Worm (Caenorhabditis elegans): ENCODE results near the gene C55A6.4.

The C55A6.4 gene

DNA sequence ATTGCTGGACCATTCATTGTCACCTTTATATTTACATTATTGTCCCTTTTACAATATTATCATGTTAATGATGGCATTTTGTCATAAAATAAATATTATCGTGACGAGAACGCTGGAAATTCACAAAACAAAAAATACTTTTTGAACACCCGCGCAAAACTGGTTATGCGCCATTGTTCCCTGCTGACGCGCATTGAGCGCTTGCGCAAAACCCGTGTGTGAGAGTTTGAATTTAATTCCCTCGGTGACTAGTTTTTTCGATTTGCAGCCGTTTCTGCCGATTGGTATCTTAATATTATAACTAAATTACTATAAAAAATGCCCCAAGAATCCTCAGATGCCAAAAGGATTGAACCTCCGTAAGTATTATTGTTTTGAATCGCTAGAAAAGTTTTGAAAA is 3.8 kb upstream of the C55A6.4 start, which contains the start of gene pafo-1 (continued):
- TF ChIP-seq unc-39 (tag; optimal IDR thresholded peaks at IDR 0.05) (no peak), nhr-11 (tag; optimal IDR thresholded peaks at IDR 0.05) (no peak), unc-62 (GFP tag; optimal IDR thresholded peaks at IDR 0.05) (no peak), elt-2 (tag; optimal IDR thresholded peaks at IDR 0.05) (peak; percentile 52), ama-1 (optimal IDR thresholded peaks at IDR 0.05) (no peak), fkh-10 (GFP tag; optimal IDR thresholded peaks at IDR 0.05) (peak; percentile 30), nfya-1 (tag; optimal IDR thresholded peaks at IDR 0.05; ENCODE audit: insufficient read depth) (peak; percentile 85), ceh-9 (tag; optimal IDR thresholded peaks at IDR 0.05) (no peak), eor-1 (tag; optimal IDR thresholded peaks at IDR 0.05) (no peak), pqm-1 (tag; optimal IDR thresholded peaks at IDR 0.05) (peak; percentile 23), hmg-11 (tag; optimal IDR thresholded peaks at IDR 0.05) (no peak), lsy-12 (tag; optimal IDR thresholded peaks at IDR 0.05) (peak; percentile 79), snpc-4 (tag; optimal IDR thresholded peaks at IDR 0.05) (peak; percentile 70), ceh-28 (tag; optimal IDR thresholded peaks at IDR 0.05) (peak; percentile 61), ztf-4 (tag; optimal IDR thresholded peaks at IDR 0.05) (no peak), nhr-237 (tag; optimal IDR thresholded peaks at IDR 0.05) (no peak), aly-2 (tag; optimal IDR thresholded peaks at IDR 0.05) (peak; percentile 73), ztf-11 (tag; optimal IDR thresholded peaks at IDR 0.05) (no peak), elt-1 (tag; optimal IDR thresholded peaks at IDR 0.05) (no peak), nhr-25 (tag; optimal IDR thresholded peaks at IDR 0.05) (peak; percentile 66), ZK546.5 (tag; optimal IDR thresholded peaks at IDR 0.05) (no peak)

DNA sequence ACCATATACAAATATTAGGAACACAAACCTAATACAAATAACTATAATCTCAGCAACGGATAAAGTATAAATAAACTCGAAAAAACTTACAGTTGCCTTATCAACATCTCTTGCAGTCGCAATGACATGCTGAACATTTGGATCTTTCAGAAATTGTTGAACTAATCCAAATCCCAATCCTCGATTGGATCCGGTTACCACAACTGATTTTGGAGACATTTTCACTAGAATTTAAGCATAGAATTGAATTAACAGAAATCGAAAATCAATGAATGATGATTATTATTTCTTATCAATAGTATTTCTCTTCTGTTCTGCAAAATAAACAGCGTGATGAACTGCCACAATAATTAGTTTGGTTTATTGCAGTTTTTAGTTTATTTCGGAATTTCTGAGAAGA is 2.5 kb upstream of the C55A6.4 start, which contains the start of the genes C55A6.11 and C55A6.7:
C55A6.11 (plus strand) TSS at position 301 of the 400 bp plus-strand sequence.
C55A6.7 (minus strand) TSS at position 316 of the 400 bp plus-strand sequence.
- TF ChIP-seq nhr-237 (tag; optimal IDR thresholded peaks at IDR 0.05) = no peak
- TF ChIP-seq fkh-2 (tag; optimal IDR thresholded peaks at IDR 0.05) = no peak
- TF ChIP-seq ztf-11 (tag; optimal IDR thresholded peaks at IDR 0.05) = no peak
- no peak for TF ChIP-seq nfya-1 (tag; optimal IDR thresholded peaks at IDR 0.05; ENCODE audit: insufficient read depth)
- no peak for TF ChIP-seq fos-1 (tag; optimal IDR thresholded peaks at IDR 0.05)
- TF ChIP-seq sea-2 (GFP tag; optimal IDR thresholded peaks at IDR 0.05) = no peak
- TF ChIP-seq ceh-9 (tag; optimal IDR thresholded peaks at IDR 0.05) = no peak
- no peak for TF ChIP-seq pha-4 (tag; optimal IDR thresholded peaks at IDR 0.05)
- TF ChIP-seq nhr-11 (tag; optimal IDR thresholded peaks at IDR 0.05) = no peak
- no peak for TF ChIP-seq fkh-10 (GFP tag; optimal IDR thresholded peaks at IDR 0.05)
- no peak for TF ChIP-seq ceh-16 (tag; optimal IDR thresholded peaks at IDR 0.05)
- TF ChIP-seq unc-39 (tag; optimal IDR thresholded peaks at IDR 0.05) = no peak
- TF ChIP-seq snpc-4 (tag; optimal IDR thresholded peaks at IDR 0.05) = no peak
- no peak for TF ChIP-seq nhr-12 (tag; optimal IDR thresholded peaks at IDR 0.05)
- no peak for TF ChIP-seq nhr-77 (tag; optimal IDR thresholded peaks at IDR 0.05)
- TF ChIP-seq lin-15B (tag; optimal IDR thresholded peaks at IDR 0.05) = no peak

DNA sequence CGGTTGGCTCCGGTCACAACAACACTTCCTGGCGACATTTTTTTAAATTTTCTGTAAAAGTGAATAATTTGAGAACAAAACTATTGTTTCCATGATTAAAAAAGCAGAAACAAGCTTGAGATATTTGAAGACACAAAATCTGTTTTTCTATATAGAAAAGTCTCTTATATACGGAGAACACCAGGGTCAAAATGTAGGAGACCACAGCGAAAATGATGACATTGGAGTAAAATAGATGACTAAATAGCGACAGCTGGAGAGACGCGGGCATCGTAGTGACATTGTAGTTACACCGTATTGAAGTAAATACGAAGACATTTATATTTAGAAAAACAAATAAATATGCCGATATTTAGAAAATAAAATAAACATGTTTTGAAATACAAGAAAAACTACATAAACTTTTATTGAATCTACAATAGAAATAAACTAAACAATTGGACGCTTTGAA is 1.5 kb downstream of the C55A6.4 start, which contains the start of gene sdz-8:
sdz-8 (minus strand) TSS at position 51 of the 451 bp plus-strand sequence.
- TF ChIP-seq skn-1 (tag; optimal IDR thresholded peaks at IDR 0.05) (peak; percentile 80), ztf-4 (tag; optimal IDR thresholded peaks at IDR 0.05) (no peak), pha-4 (tag; optimal IDR thresholded peaks at IDR 0.05) (peak; percentile 12), nhr-67 (tag; optimal IDR thresholded peaks at IDR 0.05) (no peak)

DNA sequence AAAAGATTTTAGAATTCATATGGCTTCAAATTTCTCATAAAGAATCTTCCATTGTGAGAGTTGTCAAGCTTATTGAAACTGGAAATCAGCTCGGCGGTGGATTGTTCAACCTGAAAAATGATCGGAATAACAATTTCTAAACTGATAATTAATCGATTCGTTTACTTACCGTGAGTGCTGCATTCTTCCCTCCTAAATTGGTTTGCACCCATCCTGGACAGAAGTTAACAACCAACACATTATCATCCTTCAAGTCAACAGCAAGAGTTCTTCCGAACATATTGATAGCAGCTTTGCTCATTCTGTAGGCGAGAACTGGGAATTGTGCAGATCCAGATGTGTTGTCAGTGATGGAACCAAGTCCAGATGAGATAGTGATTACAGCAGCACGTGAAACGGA is 2.5 kb downstream of the C55A6.4 start:
- TF ChIP-seq elt-2 (tag; optimal IDR thresholded peaks at IDR 0.05) (no peak), nhr-25 (tag; optimal IDR thresholded peaks at IDR 0.05) (no peak), ceh-82 (tag; optimal IDR thresholded peaks at IDR 0.05) (no peak), pqm-1 (tag; optimal IDR thresholded peaks at IDR 0.05) (no peak), egl-5 (tag; optimal IDR thresholded peaks at IDR 0.05) (no peak), unc-62 (GFP tag; optimal IDR thresholded peaks at IDR 0.05) (no peak), nhr-23 (tag; optimal IDR thresholded peaks at IDR 0.05) (no peak), ama-1 (optimal IDR thresholded peaks at IDR 0.05) (no peak), nhr-77 (tag; optimal IDR thresholded peaks at IDR 0.05) (no peak), tbx-2 (tag; optimal IDR thresholded peaks at IDR 0.05) (no peak), ceh-9 (tag; optimal IDR thresholded peaks at IDR 0.05) (no peak), ztf-4 (tag; optimal IDR thresholded peaks at IDR 0.05) (no peak), daf-12 (tag; optimal IDR thresholded peaks at IDR 0.05) (no peak)
